Worm (Caenorhabditis elegans) whole organism, late embryonic: ENCODE measurements around the gene B0416.4.

Experiments used
- C08G9.2 ChIP-seq: sonication (generic microtip); optimal IDR thresholded peaks from 2 replicates; lab custom pipeline; 2016; ENCODE audit warnings: mild to moderate bottlenecking, missing genetic modification characterization, moderate library complexity, missing compliant biosample characterization
- F13H6.1 ChIP-seq: sonication (generic microtip); optimal IDR thresholded peaks from 2 replicates; lab custom pipeline; 2016; ENCODE audit warnings: missing genetic modification characterization, missing compliant biosample characterization
- K02D7.2 ChIP-seq: sonication (generic microtip); optimal IDR thresholded peaks from 2 replicates; lab custom pipeline; 2017; ENCODE audit warnings: mild to moderate bottlenecking, missing genetic modification characterization, missing compliant biosample characterization
- K09A11.1 ChIP-seq: sonication (generic microtip); optimal IDR thresholded peaks from 2 replicates; lab custom pipeline; 2017; ENCODE audit warnings: antibody characterized with exemption, mild to moderate bottlenecking, missing genetic modification characterization, missing compliant biosample characterization; ENCODE audit not compliant: insufficient read depth
- T23F11.4 ChIP-seq: fragments of 200-800 bp; sonication (Bioruptor generic); optimal IDR thresholded peaks from 2 replicates; lab custom pipeline; 2018; ENCODE audit warnings: mild to moderate bottlenecking, missing genetic modification characterization, missing compliant biosample characterization
- Y22D7AL.16 ChIP-seq: sonication (generic microtip); optimal IDR thresholded peaks from 2 replicates; lab custom pipeline; 2016; ENCODE audit warnings: missing genetic modification characterization, missing compliant biosample characterization
- ama-1 ChIP-seq: fragments of 150-350 bp; optimal IDR thresholded peaks from 2 replicates; lab custom pipeline; 2014
- ceh-14 ChIP-seq: sonication (generic microtip); optimal IDR thresholded peaks from 2 replicates; lab custom pipeline; 2016; ENCODE audit warnings: missing genotype, missing genetic modification characterization, missing compliant biosample characterization
- ceh-22 ChIP-seq: sonication (generic microtip); optimal IDR thresholded peaks from 2 replicates; lab custom pipeline; 2017; ENCODE audit warnings: missing biosample characterization, missing genetic modification characterization
- ceh-30 ChIP-seq: fragments of 150-350 bp; optimal IDR thresholded peaks from 2 replicates; lab custom pipeline; 2014; ENCODE audit warnings: missing biosample characterization, missing genetic modification characterization
- ceh-31 ChIP-seq: sonication (generic microtip); optimal IDR thresholded peaks from 2 replicates; lab custom pipeline; 2016; ENCODE audit warnings: missing genetic modification characterization, missing compliant biosample characterization
- ceh-34 ChIP-seq: sonication (generic microtip); optimal IDR thresholded peaks from 2 replicates; lab custom pipeline; 2016; ENCODE audit warnings: mild to moderate bottlenecking, missing genetic modification characterization, missing compliant biosample characterization
- ceh-45 ChIP-seq: fragments of 200-800 bp; sonication (Bioruptor generic); IDR thresholded peaks from 2 replicates; pipeline ENCODE4 v1.3.6; 2022; ENCODE audit warnings: missing genetic modification reagents, missing genetic modification characterization, missing compliant biosample characterization
- ceh-6 ChIP-seq: fragments of 200-800 bp; sonication (Bioruptor generic); optimal IDR thresholded peaks from 2 replicates; lab custom pipeline; 2018; ENCODE audit warnings: mild to moderate bottlenecking, missing genetic modification characterization, missing compliant biosample characterization
- ceh-9 ChIP-seq: sonication (generic microtip); optimal IDR thresholded peaks from 2 replicates; lab custom pipeline; 2016; ENCODE audit warnings: mild to moderate bottlenecking, missing genetic modification characterization, inconsistent platforms, missing compliant biosample characterization
- che-1 ChIP-seq: sonication (generic microtip); optimal IDR thresholded peaks from 2 replicates; lab custom pipeline; 2016; ENCODE audit warnings: mild to moderate bottlenecking, missing genetic modification characterization, missing compliant biosample characterization
- dmd-4 ChIP-seq: sonication (generic microtip); optimal IDR thresholded peaks from 2 replicates; lab custom pipeline; 2016; ENCODE audit warnings: borderline replicate concordance, missing genetic modification characterization, missing compliant biosample characterization
- dve-1 ChIP-seq: sonication (generic microtip); optimal IDR thresholded peaks from 2 replicates; lab custom pipeline; 2017; ENCODE audit warnings: antibody characterized with exemption, mild to moderate bottlenecking, missing genetic modification characterization, missing compliant biosample characterization
- elt-4 ChIP-seq: sonication (generic microtip); optimal IDR thresholded peaks from 2 replicates; lab custom pipeline; 2016; ENCODE audit warnings: missing genetic modification characterization, missing compliant biosample characterization
- ets-4 ChIP-seq: sonication (generic microtip); optimal IDR thresholded peaks from 2 replicates; lab custom pipeline; 2016; ENCODE audit warnings: missing genetic modification characterization, missing compliant biosample characterization
- fax-1 ChIP-seq: sonication (generic microtip); optimal IDR thresholded peaks from 2 replicates; lab custom pipeline; 2016; ENCODE audit warnings: missing genotype, missing genetic modification characterization, missing compliant biosample characterization
- fkh-6 ChIP-seq: sonication (generic microtip); optimal IDR thresholded peaks from 2 replicates; lab custom pipeline; 2016; ENCODE audit warnings: missing genetic modification characterization, missing compliant biosample characterization
- gmeb-2 ChIP-seq: sonication (generic microtip); optimal IDR thresholded peaks from 2 replicates; lab custom pipeline; 2016; ENCODE audit warnings: missing genetic modification characterization, inconsistent platforms, missing compliant biosample characterization
- hlh-13 ChIP-seq: fragments of 200-800 bp; sonication (Bioruptor generic); optimal IDR thresholded peaks from 2 replicates; lab custom pipeline; 2018; ENCODE audit warnings: mild to moderate bottlenecking, missing genetic modification characterization, missing compliant biosample characterization
- hlh-30 ChIP-seq: sonication (generic microtip); optimal IDR thresholded peaks from 2 replicates; lab custom pipeline; 2017; ENCODE audit warnings: antibody characterized with exemption, missing genetic modification characterization, missing compliant biosample characterization; ENCODE audit not compliant: insufficient read depth
- hlh-8 ChIP-seq: sonication (generic microtip); optimal IDR thresholded peaks from 2 replicates; lab custom pipeline; 2016; ENCODE audit warnings: missing genotype, missing genetic modification characterization, missing compliant biosample characterization
- lin-11 ChIP-seq: fragments of 200-800 bp; sonication (Bioruptor generic); optimal IDR thresholded peaks from 2 replicates; lab custom pipeline; 2018; ENCODE audit warnings: mild to moderate bottlenecking, missing genetic modification characterization, missing compliant biosample characterization
- nhr-11 ChIP-seq: fragments of 150-350 bp; optimal IDR thresholded peaks from 2 replicates; lab custom pipeline; 2014; ENCODE audit warnings: missing biosample characterization, missing genetic modification characterization
- npax-4 ChIP-seq: sonication (generic microtip); optimal IDR thresholded peaks from 2 replicates; lab custom pipeline; 2016; ENCODE audit warnings: missing genetic modification characterization, missing compliant biosample characterization
- odd-2 ChIP-seq: sonication (generic microtip); optimal IDR thresholded peaks from 2 replicates; lab custom pipeline; 2017; ENCODE audit warnings: antibody characterized with exemption, mild to moderate bottlenecking, missing genetic modification characterization, missing compliant biosample characterization
- pha-2 ChIP-seq: sonication (generic microtip); optimal IDR thresholded peaks from 2 replicates; lab custom pipeline; 2017; ENCODE audit warnings: mild to moderate bottlenecking, missing genetic modification characterization, missing compliant biosample characterization
- pha-4 ChIP-seq: fragments of 150-350 bp; optimal IDR thresholded peaks from 2 replicates; lab custom pipeline; 2018; ENCODE audit warnings: missing biosample characterization, missing genetic modification reagents, missing genetic modification characterization
- pqm-1 ChIP-seq: sonication (generic microtip); optimal IDR thresholded peaks from 2 replicates; lab custom pipeline; 2016; ENCODE audit warnings: missing genetic modification characterization, missing compliant biosample characterization
- rnt-1 ChIP-seq: sonication (generic microtip); optimal IDR thresholded peaks from 2 replicates; lab custom pipeline; 2016; ENCODE audit warnings: missing genetic modification characterization, missing compliant biosample characterization
- sdc-2 ChIP-seq: sonication (generic microtip); optimal IDR thresholded peaks from 2 replicates; lab custom pipeline; 2016; ENCODE audit warnings: missing genotype, missing genetic modification characterization, missing compliant biosample characterization
- sox-2 ChIP-seq: fragments of 200-800 bp; sonication (Bioruptor generic); IDR thresholded peaks from 2 replicates; pipeline ENCODE4 v1.3.6; 2022; ENCODE audit warnings: missing genetic modification reagents, missing genetic modification characterization, missing compliant biosample characterization
- sox-4 ChIP-seq: sonication (generic microtip); optimal IDR thresholded peaks from 2 replicates; lab custom pipeline; 2017; ENCODE audit warnings: mild to moderate bottlenecking, missing genetic modification characterization, inconsistent platforms, missing compliant biosample characterization
- syd-9 ChIP-seq: sonication (generic microtip); optimal IDR thresholded peaks from 2 replicates; lab custom pipeline; 2016; ENCODE audit warnings: mild to moderate bottlenecking, missing genetic modification characterization, moderate library complexity, missing compliant biosample characterization
- tbx-2 ChIP-seq: sonication (generic microtip); optimal IDR thresholded peaks from 2 replicates; lab custom pipeline; 2016; ENCODE audit warnings: missing genetic modification characterization, missing compliant biosample characterization
- ttx-3 ChIP-seq: sonication (generic microtip); optimal IDR thresholded peaks from 2 replicates; lab custom pipeline; 2016; ENCODE audit warnings: missing genetic modification reagents, missing genetic modification characterization, missing compliant biosample characterization
- unc-3 ChIP-seq, 2 experiments: fragments of 200-800 bp in 1 of 2; sonication (Bioruptor generic) in 1 of 2; sonication (generic microtip) in 1 of 2; conservative IDR thresholded peaks in 1 of 2; optimal IDR thresholded peaks in 1 of 2; 2 replicates each; pipeline versions ENCODE4 v1.3.6 to Lab custom; 2016 to 2022; ENCODE audit warnings: missing compliant biosample characterization in 2 of 2, missing genetic modification characterization in 2 of 2, missing genetic modification reagents in 1 of 2
- unc-42 ChIP-seq: sonication (generic microtip); optimal IDR thresholded peaks from 2 replicates; lab custom pipeline; 2016; ENCODE audit warnings: missing genotype, missing genetic modification characterization, missing compliant biosample characterization
- unc-55 ChIP-seq: sonication (generic microtip); optimal IDR thresholded peaks from 2 replicates; lab custom pipeline; 2017; ENCODE audit warnings: missing biosample characterization, missing genetic modification reagents, missing genetic modification characterization
- unc-86 ChIP-seq: sonication (generic microtip); optimal IDR thresholded peaks from 2 replicates; lab custom pipeline; 2016; ENCODE audit warnings: missing genetic modification characterization, missing compliant biosample characterization
- zip-5 ChIP-seq: sonication (generic microtip); optimal IDR thresholded peaks from 2 replicates; lab custom pipeline; 2016; ENCODE audit warnings: missing genetic modification characterization, missing compliant biosample characterization
- ztf-16 ChIP-seq: sonication (generic microtip); optimal IDR thresholded peaks from 2 replicates; lab custom pipeline; 2017; ENCODE audit warnings: missing genetic modification characterization, missing compliant biosample characterization

The B0416.4 gene

ce11 chrX:9291345-9291744 is 12.6 kb downstream of the B0416.4 start, which contains the start of gene B0416.3:
TSS of gene B0416.3 (plus strand) at chrX:9291645.
- TF ChIP-seq K02D7.2 (tag; lab: Kevin White, UChicago) (no peak), Y22D7AL.16 (tag; lab: Kevin White, UChicago) (no peak), elt-4 (tag; lab: Kevin White, UChicago) (no peak), ceh-14 (tag; lab: Kevin White, UChicago) (no peak), nhr-11 (tag; lab: Kevin White, UChicago) (no peak), C08G9.2 (tag; lab: Kevin White, UChicago) (no peak), unc-42 (tag; lab: Kevin White, UChicago) (no peak), fkh-6 (no peak), F13H6.1 (no peak), pha-2 (tag; lab: Kevin White, UChicago) (no peak), ceh-22 (tag; lab: Kevin White, UChicago) (no peak), dve-1 (no peak), hlh-30 (no peak), hlh-13 (GFP tag; lab: Kevin White, UChicago) (no peak), syd-9 (no peak), ceh-9 (no peak)

- TF ChIP-seq ceh-34 (tag; lab: Kevin White, UChicago), result no peak
- no peak for TF ChIP-seq K09A11.1 (tag; lab: Kevin White, UChicago)
- no peak for TF ChIP-seq fax-1 (tag; lab: Kevin White, UChicago)
- TF ChIP-seq dmd-4 (tag; lab: Kevin White, UChicago), result no peak
- no peak for TF ChIP-seq sox-2 (GFP tag; lab: Robert Waterston, UW)
- TF ChIP-seq, all 69 proteins: peak for 0
Measured at ce11 chrX:9295471-9295870, 16.7 kb downstream of the B0416.4 start.

- TF ChIP-seq unc-55 (GFP tag; lab: Kevin White, UChicago), result no peak
- peak; percentile 63 for TF ChIP-seq ceh-14 (tag; lab: Kevin White, UChicago)
- peak; percentile 88 for TF ChIP-seq K09A11.1 (tag; lab: Kevin White, UChicago)
- peak; percentile 60 for TF ChIP-seq unc-86 (tag; lab: Kevin White, UChicago)
- peak; percentile 40 for TF ChIP-seq ceh-34 (tag; lab: Kevin White, UChicago)
- TF ChIP-seq hlh-13 (GFP tag; lab: Kevin White, UChicago), result peak; percentile 48
- peak; percentile 51 for TF ChIP-seq ceh-6 (GFP tag; lab: Kevin White, UChicago)
- TF ChIP-seq ceh-45, result no peak
- no peak for TF ChIP-seq K02D7.2 (tag; lab: Kevin White, UChicago)
- TF ChIP-seq pha-4 (tag; lab: Kevin White, UChicago), result no peak
- TF ChIP-seq hlh-8 (tag; lab: Kevin White, UChicago), result peak; percentile 57
- TF ChIP-seq ets-4 (tag; lab: Kevin White, UChicago), result peak; percentile 20
- peak; percentile 63 for TF ChIP-seq che-1 (tag; lab: Kevin White, UChicago)
- peak; percentile 55 for TF ChIP-seq pha-2 (tag; lab: Kevin White, UChicago)
- TF ChIP-seq gmeb-2 (tag; lab: Kevin White, UChicago), result peak; percentile 44
- TF ChIP-seq npax-4 (tag; lab: Kevin White, UChicago), result peak; percentile 39
- no peak for TF ChIP-seq elt-4 (tag; lab: Kevin White, UChicago)
- peak; percentile 2 for TF ChIP-seq dve-1
- peak; percentile 22 for TF ChIP-seq T23F11.4 (GFP tag; lab: Kevin White, UChicago)
- TF ChIP-seq odd-2, result peak; percentile 58
- TF ChIP-seq ceh-9, result no peak
- TF ChIP-seq Y22D7AL.16 (tag; lab: Kevin White, UChicago), result peak; percentile 30
- no peak for TF ChIP-seq unc-3 (GFP tag; conservative IDR thresholded peaks at IDR 0.05; lab: Robert Waterston, UW)
- TF ChIP-seq unc-3 (tag; optimal IDR thresholded peaks at IDR 0.05; lab: Kevin White, UChicago), result peak; percentile 42
- peak; percentile 46 for TF ChIP-seq lin-11 (tag; lab: Kevin White, UChicago)
- TF ChIP-seq ztf-16 (tag; lab: Kevin White, UChicago), result peak; percentile 43
- peak; percentile 61 for TF ChIP-seq zip-5 (tag; lab: Kevin White, UChicago)
- TF ChIP-seq unc-42 (tag; lab: Kevin White, UChicago), result peak; percentile 23
- peak; percentile 62 for TF ChIP-seq rnt-1
- TF ChIP-seq pqm-1 (tag; lab: Kevin White, UChicago), result no peak
- TF ChIP-seq ceh-31, result peak; percentile 57
- peak; percentile 70 for TF ChIP-seq sox-4 (tag; lab: Kevin White, UChicago)
- no peak for TF ChIP-seq sox-2 (GFP tag; lab: Robert Waterston, UW)
- no peak for TF ChIP-seq C08G9.2 (tag; lab: Kevin White, UChicago)
- peak; percentile 29 for TF ChIP-seq fkh-6
- no peak for TF ChIP-seq ama-1 (lab: Kevin White, UChicago)
- TF ChIP-seq F13H6.1, result peak; percentile 37
- no peak for TF ChIP-seq sdc-2 (tag; lab: Kevin White, UChicago)
- TF ChIP-seq fax-1 (tag; lab: Kevin White, UChicago), result peak; percentile 76
- TF ChIP-seq ceh-30 (tag; lab: Kevin White, UChicago), result no peak
- peak; percentile 76 for TF ChIP-seq tbx-2
- TF ChIP-seq ttx-3 (tag; lab: Kevin White, UChicago), result peak; percentile 71
Measured at ce11 chrX:9296591-9296990, 17.8 kb downstream of the B0416.4 start, which contains the start of gene gly-13. TSS of gene gly-13 (minus strand) at chrX:9296622.
